Worm (Caenorhabditis elegans): ENCODE measurements around the gene Y73B6BL.289.
A peak's percentile ranks its signal among the peaks of the same experiment; 100 is the strongest.

Gene Y73B6BL.289

ce11 chrIV:6329339-6329738 lies 18.0 kb upstream of the Y73B6BL.289 start, which contains the start of gene seu-1:
TSS of gene seu-1 (plus strand) at chrIV:6329639.
- TF ChIP-seq ceh-91 (GFP tag; IDR thresholded peaks at IDR 0.05), result no peak
- no peak for TF ChIP-seq ztf-3 (GFP tag; optimal IDR thresholded peaks at IDR 0.05)
- no peak for TF ChIP-seq mcd-1 (GFP tag; IDR thresholded peaks at IDR 0.05)
- no peak for TF ChIP-seq athp-1 (tag; optimal IDR thresholded peaks at IDR 0.05)
- no peak for TF ChIP-seq lin-54 (GFP tag; optimal IDR thresholded peaks at IDR 0.05)
- no peak for TF ChIP-seq ztf-26 (tag; optimal IDR thresholded peaks at IDR 0.05)

- peak; percentile 57 for TF ChIP-seq dox-1 (GFP tag; IDR thresholded peaks at IDR 0.05)
- TF ChIP-seq attf-3 (GFP tag; conservative IDR thresholded peaks at IDR 0.05), result no peak
- TF ChIP-seq F39B2.1 (GFP tag; IDR thresholded peaks at IDR 0.05), result no peak
- no peak for TF ChIP-seq cebp-1 (GFP tag; IDR thresholded peaks at IDR 0.05)
- TF ChIP-seq cebp-1 (tag; optimal IDR thresholded peaks at IDR 0.05), result peak; percentile 40
- 0 out of 2 replicates have a peak, but pooled peaks have one; percentile 32 for TF ChIP-seq B0336.3 (GFP tag; IDR thresholded peaks at IDR 0.05)
- no peak for TF ChIP-seq tlf-1 (GFP tag; optimal IDR thresholded peaks at IDR 0.05)
- no peak for TF ChIP-seq pha-4 (tag; optimal IDR thresholded peaks at IDR 0.05)
- peak; percentile 88 for TF ChIP-seq nhr-80 (tag; optimal IDR thresholded peaks at IDR 0.05)
- TF ChIP-seq ceh-58 (GFP tag; IDR thresholded peaks at IDR 0.05), result 0 out of 2 replicates have a peak, but pooled peaks have one; percentile 29
These were observed 16.5 kb upstream of the Y73B6BL.289 start for ce11 chrIV:6330790-6331189.

- TF ChIP-seq Y95B8A.8 (GFP tag; IDR thresholded peaks at IDR 0.05) (no peak), repo-1 (tag; optimal IDR thresholded peaks at IDR 0.05) (peak; percentile 17), attf-6 (GFP tag; IDR thresholded peaks at IDR 0.05) (no peak), ceh-100 (GFP tag; IDR thresholded peaks at IDR 0.05) (no peak)
These were observed 13.4 kb upstream of the Y73B6BL.289 start, which contains the start of gene blos-2 for ce11 chrIV:6333915-6334314. TSS of gene blos-2 (plus strand) at chrIV:6334215.

ce11 chrIV:6335908-6336307 lies 11.4 kb upstream of the Y73B6BL.289 start, which contains the start of gene mif-4:
TSS of gene mif-4 (minus strand) at chrIV:6335994.
- no peak for TF ChIP-seq cebp-1 (GFP tag; IDR thresholded peaks at IDR 0.05)
- TF ChIP-seq cebp-1 (tag; optimal IDR thresholded peaks at IDR 0.05), result peak; percentile 51
- TF ChIP-seq nhr-90 (tag; optimal IDR thresholded peaks at IDR 0.05), result no peak

- peak in 1 of 3 experiments; percentile 82 for TF ChIP-seq lin-35 (GFP tag; optimal IDR thresholded peaks at IDR 0.05)
- peak; percentile 17 for TF ChIP-seq ceh-79 (tag; optimal IDR thresholded peaks at IDR 0.05)
- no peak for TF ChIP-seq snpc-4 (GFP tag; optimal IDR thresholded peaks at IDR 0.05)
- TF ChIP-seq snpc-4 (tag; optimal IDR thresholded peaks at IDR 0.05), result peak; percentile 25 to 73 (median 66)
- TF ChIP-seq F52B5.7 (tag; optimal IDR thresholded peaks at IDR 0.05), result peak; percentile 58
- peak; percentile 70 for TF ChIP-seq lin-54 (GFP tag; optimal IDR thresholded peaks at IDR 0.05)
- TF ChIP-seq ZK185.1 (tag; optimal IDR thresholded peaks at IDR 0.05; ENCODE audit: poor library complexity, severe bottlenecking), result peak; percentile 72
- TF ChIP-seq lir-1 (GFP tag; conservative IDR thresholded peaks at IDR 0.05), result peak; percentile 86
- TF ChIP-seq ztf-3 (GFP tag; optimal IDR thresholded peaks at IDR 0.05), result peak; percentile 81
- TF ChIP-seq Y53G8AR.9 (GFP tag; conservative IDR thresholded peaks at IDR 0.05), result peak; percentile 85
- peak; percentile 91 for TF ChIP-seq nfyb-1 (GFP tag; IDR thresholded peaks at IDR 0.05)
- TF ChIP-seq F22D6.2 (tag; optimal IDR thresholded peaks at IDR 0.05), result peak; percentile 87
- peak; percentile 91 for TF ChIP-seq tlf-1 (GFP tag; optimal IDR thresholded peaks at IDR 0.05)
- TF ChIP-seq gei-17 (GFP tag; optimal IDR thresholded peaks at IDR 0.05), result peak; percentile 83
- TF ChIP-seq tbx-9 (tag; optimal IDR thresholded peaks at IDR 0.05; ENCODE audit: borderline replicate concordance), result no peak
- TF ChIP-seq ztf-22 (GFP tag; optimal IDR thresholded peaks at IDR 0.05), result peak; percentile 89
- peak; percentile 77; the same call in 1 of the 2 replicates for TF ChIP-seq Y95B8A.8 (GFP tag; IDR thresholded peaks at IDR 0.05)
- TF ChIP-seq repo-1 (tag; optimal IDR thresholded peaks at IDR 0.05), result peak; percentile 84
- peak; percentile 83 for TF ChIP-seq mcd-1 (GFP tag; IDR thresholded peaks at IDR 0.05)
- TF ChIP-seq lin-26 (GFP tag; IDR thresholded peaks at IDR 0.05), result peak; percentile 71; the same call in 1 of the 2 replicates
- TF ChIP-seq Y56A3A.18 (GFP tag; IDR thresholded peaks at IDR 0.05), result 0 out of 2 replicates have a peak, but pooled peaks have one; percentile 40
- peak; percentile 34 for TF ChIP-seq die-1 (tag; optimal IDR thresholded peaks at IDR 0.05)
- no peak for TF ChIP-seq F49E8.2 (tag; optimal IDR thresholded peaks at IDR 0.05; ENCODE audit: insufficient read depth)
- peak; percentile 56 for TF ChIP-seq F33H1.4 (GFP tag; IDR thresholded peaks at IDR 0.05)
- TF ChIP-seq akir-1 (GFP tag; optimal IDR thresholded peaks at IDR 0.05), result peak; percentile 92
- 0 out of 2 replicates have a peak, but pooled peaks have one; percentile 40 for TF ChIP-seq sea-2 (GFP tag; IDR thresholded peaks at IDR 0.05)
These were observed 10.6 kb upstream of the Y73B6BL.289 start for ce11 chrIV:6336748-6337147.
